Worm (Caenorhabditis elegans) whole organism, young adult: ENCODE measurements around the gene T04A8.7.

Experiments used
- B0035.1 ChIP-seq: sonication (generic microtip); optimal IDR thresholded peaks from 2 replicates; lab custom pipeline; 2016; ENCODE audit warnings: missing genetic modification characterization, mild to moderate bottlenecking, missing compliant biosample characterization, missing genotype, missing genetic modification reagents
- F23B12.7 ChIP-seq: sonication (generic microtip); optimal IDR thresholded peaks from 2 replicates; lab custom pipeline; 2017; ENCODE audit warnings: missing genetic modification characterization, mild to moderate bottlenecking, missing compliant biosample characterization, antibody characterized with exemption, moderate library complexity; ENCODE audit not compliant: insufficient read depth
- F39B2.1 ChIP-seq: fragments of 200-800 bp; sonication (Bioruptor generic); IDR thresholded peaks from 2 replicates; pipeline ENCODE4 v1.3.6; 2022; ENCODE audit warnings: missing genetic modification reagents, missing genetic modification characterization, missing compliant biosample characterization
- F52B5.7 ChIP-seq: sonication (generic microtip); optimal IDR thresholded peaks from 2 replicates; lab custom pipeline; 2016; ENCODE audit warnings: mild to moderate bottlenecking, missing genetic modification characterization, missing compliant biosample characterization
- K11D2.4 ChIP-seq: fragments of 200-800 bp; sonication (Bioruptor generic); IDR thresholded peaks from 2 replicates; pipeline ENCODE4 v1.3.6; 2022; ENCODE audit warnings: missing genetic modification reagents, missing genetic modification characterization, missing compliant biosample characterization
- K12H6.12 ChIP-seq: fragments of 200-800 bp; sonication (Bioruptor generic); optimal IDR thresholded peaks from 2 replicates; lab custom pipeline; 2018; ENCODE audit warnings: mild to moderate bottlenecking, missing genetic modification characterization, missing compliant biosample characterization
- T26A5.8 ChIP-seq: sonication (generic microtip); optimal IDR thresholded peaks from 2 replicates; lab custom pipeline; 2016; ENCODE audit warnings: missing genetic modification characterization, missing compliant biosample characterization
- Y53F4B.3 ChIP-seq: fragments of 200-800 bp; sonication (Bioruptor generic); IDR thresholded peaks from 2 replicates; pipeline ENCODE4 v1.3.6; 2022; ENCODE audit warnings: missing genetic modification reagents, missing genetic modification characterization, missing compliant biosample characterization
- Y53G8AR.9 ChIP-seq: fragments of 200-800 bp; sonication (Bioruptor generic); conservative IDR thresholded peaks from 2 replicates; pipeline ENCODE4 v1.3.6; 2022; ENCODE audit warnings: missing genetic modification reagents, missing genetic modification characterization, missing compliant biosample characterization
- Y56A3A.18 ChIP-seq: fragments of 200-800 bp; sonication (Bioruptor generic); IDR thresholded peaks from 2 replicates; pipeline ENCODE4 v1.3.6; 2022; ENCODE audit warnings: missing genetic modification reagents, missing genetic modification characterization, missing compliant biosample characterization
- Y79H2A.3 ChIP-seq: fragments of 200-800 bp; sonication (Bioruptor generic); conservative IDR thresholded peaks from 2 replicates; pipeline ENCODE4 v1.3.6; 2022; ENCODE audit warnings: missing genetic modification reagents, missing genetic modification characterization, missing compliant biosample characterization
- ZK185.1 ChIP-seq: sonication (generic microtip); optimal IDR thresholded peaks from 2 replicates; lab custom pipeline; 2016; ENCODE audit warnings: mild to moderate bottlenecking, missing genetic modification characterization, missing compliant biosample characterization; ENCODE audit not compliant: poor library complexity, severe bottlenecking
- aptf-3 ChIP-seq: fragments of 200-800 bp; sonication (Bioruptor generic); IDR thresholded peaks from 2 replicates; pipeline ENCODE4 v1.3.6; 2022; ENCODE audit warnings: missing genetic modification characterization, missing compliant biosample characterization
- atf-7 ChIP-seq: sonication (generic microtip); optimal IDR thresholded peaks from 2 replicates; lab custom pipeline; 2017; ENCODE audit warnings: mild to moderate bottlenecking, missing genetic modification characterization, missing compliant biosample characterization
- athp-1 ChIP-seq: sonication (generic microtip); optimal IDR thresholded peaks from 2 replicates; lab custom pipeline; 2017; ENCODE audit warnings: mild to moderate bottlenecking, missing genetic modification characterization, missing compliant biosample characterization
- attf-5 ChIP-seq: fragments of 200-800 bp; sonication (Bioruptor generic); optimal IDR thresholded peaks from 2 replicates; lab custom pipeline; 2018; ENCODE audit warnings: mild to moderate bottlenecking, missing genetic modification characterization, missing compliant biosample characterization
- bed-1 ChIP-seq: fragments of 200-800 bp; sonication (Bioruptor generic); IDR thresholded peaks from 2 replicates; pipeline ENCODE4 v1.3.6; 2022; ENCODE audit warnings: missing genetic modification reagents, missing genetic modification characterization, missing compliant biosample characterization
- bed-2 ChIP-seq: fragments of 200-800 bp; sonication (Bioruptor generic); IDR thresholded peaks from 2 replicates; pipeline ENCODE4 v1.3.6; 2022; ENCODE audit warnings: missing genetic modification reagents, missing genetic modification characterization, missing compliant biosample characterization
- cebp-1 ChIP-seq, 2 experiments: fragments of 200-800 bp in 1 of 2; sonication (Bioruptor generic) in 1 of 2; sonication (generic microtip) in 1 of 2; IDR thresholded peaks in 1 of 2; optimal IDR thresholded peaks in 1 of 2; 2 replicates each; pipeline versions ENCODE4 v1.3.6 to Lab custom; 2017 to 2022; ENCODE audit warnings: missing compliant biosample characterization in 2 of 2, missing genetic modification characterization in 2 of 2, mild to moderate bottlenecking in 1 of 2, missing genetic modification reagents in 1 of 2, moderate library complexity in 1 of 2
- cebp-2 ChIP-seq: fragments of 200-800 bp; sonication (Bioruptor generic); IDR thresholded peaks from 2 replicates; pipeline ENCODE4 v1.3.6; 2022; ENCODE audit warnings: missing genetic modification characterization, missing compliant biosample characterization
- ceh-100 ChIP-seq: fragments of 200-800 bp; sonication (Bioruptor generic); IDR thresholded peaks from 2 replicates; pipeline ENCODE4 v1.3.6; 2022; ENCODE audit warnings: missing genetic modification reagents, missing genetic modification characterization, missing compliant biosample characterization
- ceh-27 ChIP-seq: fragments of 200-800 bp; sonication (Bioruptor generic); optimal IDR thresholded peaks from 2 replicates; lab custom pipeline; 2018; ENCODE audit warnings: mild to moderate bottlenecking, missing genetic modification characterization, moderate library complexity, missing compliant biosample characterization
- ceh-58 ChIP-seq: fragments of 200-800 bp; sonication (Bioruptor generic); IDR thresholded peaks from 2 replicates; pipeline ENCODE4 v1.3.6; 2022; ENCODE audit warnings: missing genetic modification characterization, missing compliant biosample characterization
- ceh-79 ChIP-seq: sonication (generic microtip); optimal IDR thresholded peaks from 2 replicates; lab custom pipeline; 2017; ENCODE audit warnings: mild to moderate bottlenecking, missing genetic modification characterization, missing compliant biosample characterization
- dpff-1 ChIP-seq: sonication (generic microtip); optimal IDR thresholded peaks from 2 replicates; lab custom pipeline; 2017; ENCODE audit warnings: mild to moderate bottlenecking, missing genetic modification characterization, missing compliant biosample characterization
- egl-44 ChIP-seq: fragments of 200-800 bp; sonication (Bioruptor generic); IDR thresholded peaks from 2 replicates; pipeline ENCODE4 v1.3.6; 2022; ENCODE audit warnings: missing genetic modification reagents, missing genetic modification characterization, missing compliant biosample characterization
- hlh-12 ChIP-seq: sonication (generic microtip); optimal IDR thresholded peaks from 2 replicates; lab custom pipeline; 2016; ENCODE audit warnings: missing genetic modification characterization, missing compliant biosample characterization
- lag-1 ChIP-seq: fragments of 200-800 bp; sonication (Bioruptor generic); IDR thresholded peaks from 2 replicates; pipeline ENCODE4 v1.3.6; 2022; ENCODE audit warnings: missing genetic modification reagents, missing genetic modification characterization, missing compliant biosample characterization
- let-607 ChIP-seq, 2 experiments: fragments of 200-800 bp in 1 of 2; sonication (Bioruptor generic) in 1 of 2; sonication (generic microtip) in 1 of 2; optimal IDR thresholded peaks; 2 replicates each; lab custom pipeline; 2016 to 2018; ENCODE audit warnings: mild to moderate bottlenecking in 2 of 2, missing compliant biosample characterization in 2 of 2, missing genetic modification characterization in 2 of 2, moderate library complexity in 2 of 2, missing genotype in 1 of 2
- lin-26 ChIP-seq: fragments of 200-800 bp; sonication (Bioruptor generic); IDR thresholded peaks from 2 replicates; pipeline ENCODE4 v1.3.6; 2022; ENCODE audit warnings: missing genetic modification reagents, missing genetic modification characterization, missing compliant biosample characterization
- lir-1 ChIP-seq: fragments of 200-800 bp; sonication (Bioruptor generic); conservative IDR thresholded peaks from 2 replicates; pipeline ENCODE4 v1.3.6; 2022; ENCODE audit warnings: missing genetic modification reagents, missing genetic modification characterization, missing compliant biosample characterization
- lsl-1 ChIP-seq: fragments of 200-800 bp; sonication (Bioruptor generic); optimal IDR thresholded peaks from 2 replicates; lab custom pipeline; 2018; ENCODE audit warnings: mild to moderate bottlenecking, missing genetic modification characterization, moderate library complexity, missing compliant biosample characterization
- madf-3 ChIP-seq: fragments of 200-800 bp; sonication (Bioruptor generic); IDR thresholded peaks from 2 replicates; pipeline ENCODE4 v1.3.6; 2022; ENCODE audit warnings: missing genetic modification reagents, missing genetic modification characterization, missing compliant biosample characterization
- mes-4 ChIP-seq: sonication (generic microtip); optimal IDR thresholded peaks from 2 replicates; lab custom pipeline; 2016; ENCODE audit warnings: missing genotype, missing genetic modification characterization, missing compliant biosample characterization
- pha-4 ChIP-seq: fragments of 150-350 bp; sonication (generic microtip); optimal IDR thresholded peaks from 2 replicates; lab custom pipeline; 2014; ENCODE audit warnings: missing biosample characterization, missing genetic modification reagents, missing genetic modification characterization
- repo-1 ChIP-seq: sonication (generic microtip); optimal IDR thresholded peaks from 2 replicates; lab custom pipeline; 2017; ENCODE audit warnings: mild to moderate bottlenecking, missing genetic modification characterization, missing compliant biosample characterization
- snpc-1.1 ChIP-seq: sonication (generic microtip); optimal IDR thresholded peaks from 2 replicates; lab custom pipeline; 2017; ENCODE audit warnings: missing genetic modification characterization, mild to moderate bottlenecking, missing compliant biosample characterization, antibody characterized with exemption, moderate library complexity, missing genotype, missing genetic modification reagents; ENCODE audit not compliant: insufficient read depth
- somi-1 ChIP-seq: fragments of 200-800 bp; sonication (Bioruptor generic); optimal IDR thresholded peaks from 2 replicates; lab custom pipeline; 2018; ENCODE audit warnings: mild to moderate bottlenecking, missing genetic modification characterization, missing compliant biosample characterization
- zim-3 ChIP-seq: sonication (generic microtip); optimal IDR thresholded peaks from 2 replicates; lab custom pipeline; 2017; ENCODE audit warnings: mild to moderate bottlenecking, missing genetic modification characterization, moderate library complexity, missing compliant biosample characterization
- ztf-18 ChIP-seq: sonication (generic microtip); optimal IDR thresholded peaks from 2 replicates; lab custom pipeline; 2016; ENCODE audit warnings: missing genotype, mild to moderate bottlenecking, missing genetic modification characterization, missing compliant biosample characterization
- ztf-3 ChIP-seq: fragments of 200-800 bp; sonication (Bioruptor generic); optimal IDR thresholded peaks from 2 replicates; lab custom pipeline; 2018; ENCODE audit warnings: mild to moderate bottlenecking, missing genetic modification characterization, missing compliant biosample characterization

T04A8.7 gene

ce11 chrIII:4649811-4650544, 45.2 kb upstream of the T04A8.7 start, which contains the start of gene ppm-2 (continued):
- TF ChIP-seq Y53F4B.3 (GFP tag; lab: Robert Waterston, UW): 0 out of 2 replicates have a peak, but pooled peaks have one; percentile 10
- no peak for TF ChIP-seq ceh-79
- TF ChIP-seq ztf-3: no peak
- TF ChIP-seq somi-1 (GFP tag; lab: Kevin White, UChicago): no peak
- no peak for TF ChIP-seq lin-26
- no peak for TF ChIP-seq egl-44 (GFP tag; lab: Robert Waterston, UW)
- no peak for TF ChIP-seq F39B2.1 (GFP tag; lab: Robert Waterston, UW)
- TF ChIP-seq T26A5.8: no peak
- TF ChIP-seq F23B12.7 (tag; lab: Kevin White, UChicago): no peak
- no peak for TF ChIP-seq cebp-1 (GFP tag; IDR thresholded peaks at IDR 0.05; lab: Robert Waterston, UW)
- no peak for TF ChIP-seq cebp-1 (tag; optimal IDR thresholded peaks at IDR 0.05; lab: Kevin White, UChicago)
- no peak for TF ChIP-seq zim-3 (tag; lab: Kevin White, UChicago)
- TF ChIP-seq ceh-58: no peak
- TF ChIP-seq lag-1 (GFP tag; lab: Robert Waterston, UW): no peak
- TF ChIP-seq cebp-2 (GFP tag; lab: Robert Waterston, UW): no peak
- TF ChIP-seq Y56A3A.18 (GFP tag; lab: Robert Waterston, UW): no peak; the same call in 1 of the 2 replicates
- no peak for TF ChIP-seq attf-5 (GFP tag; lab: Kevin White, UChicago)
- TF ChIP-seq snpc-1.1: no peak
- no peak for TF ChIP-seq K12H6.12
- no peak for TF ChIP-seq ZK185.1 (tag; lab: Kevin White, UChicago)
- no peak for TF ChIP-seq B0035.1 (tag; lab: Kevin White, UChicago)
- no peak for TF ChIP-seq Y53G8AR.9 (GFP tag; lab: Robert Waterston, UW)
- no peak for TF ChIP-seq mes-4 (tag; lab: Kevin White, UChicago)
- peak in 1 of 2 experiments; percentile 25 for TF ChIP-seq let-607 (tag; optimal IDR thresholded peaks at IDR 0.05; lab: Kevin White, UChicago)
- no peak for TF ChIP-seq hlh-12 (tag; lab: Kevin White, UChicago)
- TF ChIP-seq ztf-18: no peak
- TF ChIP-seq aptf-3 (GFP tag; lab: Robert Waterston, UW): no peak
- TF ChIP-seq dpff-1 (tag; lab: Kevin White, UChicago): no peak
- TF ChIP-seq pha-4: no peak
- no peak for TF ChIP-seq lir-1 (GFP tag; lab: Robert Waterston, UW)
- no peak for TF ChIP-seq ceh-27 (GFP tag; lab: Kevin White, UChicago)
- TF ChIP-seq lsl-1 (GFP tag; lab: Kevin White, UChicago): peak; percentile 99
- peak; percentile 20 for TF ChIP-seq atf-7 (tag; lab: Kevin White, UChicago)
- no peak for TF ChIP-seq ceh-100 (GFP tag; lab: Robert Waterston, UW)
- no peak for TF ChIP-seq repo-1
- no peak for TF ChIP-seq K11D2.4 (GFP tag; lab: Robert Waterston, UW)

- peak; percentile 17 for TF ChIP-seq athp-1 (tag; lab: Kevin White, UChicago)
- peak; percentile 73; the same call in 1 of the 2 replicates for TF ChIP-seq Y53G8AR.9 (GFP tag; lab: Robert Waterston, UW)
- TF ChIP-seq F52B5.7: no peak
- no peak for TF ChIP-seq bed-2 (GFP tag; lab: Robert Waterston, UW)
- TF ChIP-seq cebp-1 (GFP tag; IDR thresholded peaks at IDR 0.05; lab: Robert Waterston, UW): 0 out of 2 replicates have a peak, but pooled peaks have one; percentile 16
- TF ChIP-seq cebp-1 (tag; optimal IDR thresholded peaks at IDR 0.05; lab: Kevin White, UChicago): peak; percentile 39
- 0 out of 2 replicates have a peak, but pooled peaks have one; percentile 34 for TF ChIP-seq Y79H2A.3 (GFP tag; lab: Robert Waterston, UW)
- TF ChIP-seq madf-3 (GFP tag; lab: Robert Waterston, UW): 0 out of 2 replicates have a peak, but pooled peaks have one; percentile 65
- TF ChIP-seq bed-1 (GFP tag; lab: Robert Waterston, UW): 0 out of 2 replicates have a peak, but pooled peaks have one; percentile 4
Measured at ce11 chrIII:4653374-4653773, 41.8 kb upstream of the T04A8.7 start.
